Worm (Caenorhabditis elegans) whole organism, young adult: ENCODE results near the gene fbxb-77.
"Not testable (repeated sequence)": the region's sequence is repeated elsewhere in the genome, so short reads cannot be mapped to it uniquely, and the experiment has no call there.

Source experiments
- B0019.2 ChIP-seq: fragments of 200-800 bp; sonication (Bioruptor generic); conservative IDR thresholded peaks from 2 replicates; pipeline ENCODE4 v1.3.6; 2022; ENCODE audit warnings: missing genetic modification reagents, missing genetic modification characterization, missing compliant biosample characterization
- B0261.1 ChIP-seq: sonication (generic microtip); optimal IDR thresholded peaks from 2 replicates; lab custom pipeline; 2016; ENCODE audit warnings: mild to moderate bottlenecking, missing genetic modification characterization, moderate library complexity, missing compliant biosample characterization
- B0336.3 ChIP-seq: fragments of 200-800 bp; sonication (Bioruptor generic); IDR thresholded peaks from 2 replicates; pipeline ENCODE4 v1.3.6; 2022; ENCODE audit warnings: missing genetic modification characterization, missing compliant biosample characterization
- D2030.7 ChIP-seq: fragments of 200-800 bp; sonication (Bioruptor generic); IDR thresholded peaks from 2 replicates; pipeline ENCODE4 v1.3.6; 2022; ENCODE audit warnings: missing genetic modification reagents, missing genetic modification characterization, missing compliant biosample characterization
- F33H1.4 ChIP-seq: fragments of 200-800 bp; sonication (Bioruptor generic); IDR thresholded peaks from 2 replicates; pipeline ENCODE4 v1.3.6; 2022; ENCODE audit warnings: missing genetic modification reagents, missing genetic modification characterization, missing compliant biosample characterization
- F39B2.1 ChIP-seq: fragments of 200-800 bp; sonication (Bioruptor generic); IDR thresholded peaks from 2 replicates; pipeline ENCODE4 v1.3.6; 2022; ENCODE audit warnings: missing genetic modification reagents, missing genetic modification characterization, missing compliant biosample characterization
- F57C9.4 ChIP-seq: sonication (generic microtip); optimal IDR thresholded peaks from 2 replicates; lab custom pipeline; 2017; ENCODE audit warnings: mild to moderate bottlenecking, missing genetic modification characterization, missing compliant biosample characterization
- K11D2.4 ChIP-seq: fragments of 200-800 bp; sonication (Bioruptor generic); IDR thresholded peaks from 2 replicates; pipeline ENCODE4 v1.3.6; 2022; ENCODE audit warnings: missing genetic modification reagents, missing genetic modification characterization, missing compliant biosample characterization
- K12H6.12 ChIP-seq: fragments of 200-800 bp; sonication (Bioruptor generic); optimal IDR thresholded peaks from 2 replicates; lab custom pipeline; 2018; ENCODE audit warnings: mild to moderate bottlenecking, missing genetic modification characterization, missing compliant biosample characterization
- T07F8.4 ChIP-seq: sonication (generic microtip); optimal IDR thresholded peaks from 2 replicates; lab custom pipeline; 2016; ENCODE audit warnings: mild to moderate bottlenecking, missing genetic modification characterization, moderate library complexity, missing compliant biosample characterization
- Y53G8AR.9 ChIP-seq: fragments of 200-800 bp; sonication (Bioruptor generic); conservative IDR thresholded peaks from 2 replicates; pipeline ENCODE4 v1.3.6; 2022; ENCODE audit warnings: missing genetic modification reagents, missing genetic modification characterization, missing compliant biosample characterization
- Y67H2A.10 ChIP-seq: fragments of 200-800 bp; sonication (Bioruptor generic); conservative IDR thresholded peaks from 2 replicates; pipeline ENCODE4 v1.3.6; 2022; ENCODE audit warnings: missing genetic modification reagents, missing genetic modification characterization, missing compliant biosample characterization
- Y79H2A.3 ChIP-seq: fragments of 200-800 bp; sonication (Bioruptor generic); conservative IDR thresholded peaks from 2 replicates; pipeline ENCODE4 v1.3.6; 2022; ENCODE audit warnings: missing genetic modification reagents, missing genetic modification characterization, missing compliant biosample characterization
- athp-1 ChIP-seq: sonication (generic microtip); optimal IDR thresholded peaks from 2 replicates; lab custom pipeline; 2017; ENCODE audit warnings: mild to moderate bottlenecking, missing genetic modification characterization, missing compliant biosample characterization
- attf-5 ChIP-seq: fragments of 200-800 bp; sonication (Bioruptor generic); optimal IDR thresholded peaks from 2 replicates; lab custom pipeline; 2018; ENCODE audit warnings: mild to moderate bottlenecking, missing genetic modification characterization, missing compliant biosample characterization
- cebp-1 ChIP-seq, 2 experiments: fragments of 200-800 bp in 1 of 2; sonication (Bioruptor generic) in 1 of 2; sonication (generic microtip) in 1 of 2; IDR thresholded peaks in 1 of 2; optimal IDR thresholded peaks in 1 of 2; 2 replicates each; pipeline versions ENCODE4 v1.3.6 to Lab custom; 2017 to 2022; ENCODE audit warnings: missing compliant biosample characterization in 2 of 2, missing genetic modification characterization in 2 of 2, mild to moderate bottlenecking in 1 of 2, missing genetic modification reagents in 1 of 2, moderate library complexity in 1 of 2
- ceh-40 ChIP-seq: fragments of 200-800 bp; sonication (Bioruptor generic); IDR thresholded peaks from 2 replicates; pipeline ENCODE4 v1.3.6; 2022; ENCODE audit warnings: missing genetic modification characterization, missing compliant biosample characterization
- ceh-58 ChIP-seq: fragments of 200-800 bp; sonication (Bioruptor generic); IDR thresholded peaks from 2 replicates; pipeline ENCODE4 v1.3.6; 2022; ENCODE audit warnings: missing genetic modification characterization, missing compliant biosample characterization
- die-1 ChIP-seq: sonication (generic microtip); optimal IDR thresholded peaks from 2 replicates; lab custom pipeline; 2016; ENCODE audit warnings: missing genotype, mild to moderate bottlenecking, missing genetic modification characterization, missing compliant biosample characterization
- dox-1 ChIP-seq: fragments of 200-800 bp; sonication (Bioruptor generic); IDR thresholded peaks from 2 replicates; pipeline ENCODE4 v1.3.6; 2022; ENCODE audit warnings: missing genetic modification reagents, missing genetic modification characterization, missing compliant biosample characterization
- egl-18 ChIP-seq: fragments of 200-800 bp; sonication (Bioruptor generic); IDR thresholded peaks from 2 replicates; pipeline ENCODE4 v1.3.6; 2022; ENCODE audit warnings: missing genetic modification reagents, missing genetic modification characterization, missing compliant biosample characterization
- egl-44 ChIP-seq: fragments of 200-800 bp; sonication (Bioruptor generic); IDR thresholded peaks from 2 replicates; pipeline ENCODE4 v1.3.6; 2022; ENCODE audit warnings: missing genetic modification reagents, missing genetic modification characterization, missing compliant biosample characterization
- ets-4 ChIP-seq: fragments of 200-800 bp; sonication (Bioruptor generic); optimal IDR thresholded peaks from 2 replicates; lab custom pipeline; 2018; ENCODE audit warnings: mild to moderate bottlenecking, missing genetic modification characterization, missing compliant biosample characterization
- him-1 ChIP-seq: sonication (generic microtip); optimal IDR thresholded peaks from 2 replicates; lab custom pipeline; 2016; ENCODE audit warnings: missing genotype, missing genetic modification reagents, missing genetic modification characterization, missing compliant biosample characterization
- hmg-20 ChIP-seq: fragments of 200-800 bp; sonication (Bioruptor generic); IDR thresholded peaks from 2 replicates; pipeline ENCODE4 v1.3.6; 2022; ENCODE audit warnings: missing genetic modification reagents, missing genetic modification characterization, missing compliant biosample characterization
- hsf-1 ChIP-seq: fragments of 200-800 bp; sonication (Bioruptor generic); IDR thresholded peaks from 2 replicates; pipeline ENCODE4 v1.3.6; 2022; ENCODE audit warnings: missing genetic modification reagents, missing genetic modification characterization, missing compliant biosample characterization
- lag-1 ChIP-seq: fragments of 200-800 bp; sonication (Bioruptor generic); IDR thresholded peaks from 2 replicates; pipeline ENCODE4 v1.3.6; 2022; ENCODE audit warnings: missing genetic modification reagents, missing genetic modification characterization, missing compliant biosample characterization
- let-526 ChIP-seq: fragments of 200-800 bp; sonication (Bioruptor generic); IDR thresholded peaks from 2 replicates; pipeline ENCODE4 v1.3.6; 2022; ENCODE audit warnings: missing genetic modification reagents, missing genetic modification characterization, missing compliant biosample characterization
- let-607 ChIP-seq, 2 experiments: fragments of 200-800 bp in 1 of 2; sonication (Bioruptor generic) in 1 of 2; sonication (generic microtip) in 1 of 2; optimal IDR thresholded peaks; 2 replicates each; lab custom pipeline; 2016 to 2018; ENCODE audit warnings: mild to moderate bottlenecking in 2 of 2, missing compliant biosample characterization in 2 of 2, missing genetic modification characterization in 2 of 2, moderate library complexity in 2 of 2, missing genotype in 1 of 2
- lin-40 ChIP-seq: sonication (generic microtip); optimal IDR thresholded peaks from 2 replicates; lab custom pipeline; 2016; ENCODE audit warnings: missing genetic modification characterization, mild to moderate bottlenecking, missing compliant biosample characterization, missing genotype, missing genetic modification reagents
- lin-54 ChIP-seq: fragments of 200-800 bp; sonication (Bioruptor generic); optimal IDR thresholded peaks from 2 replicates; lab custom pipeline; 2018; ENCODE audit warnings: mild to moderate bottlenecking, missing genetic modification characterization, missing compliant biosample characterization
- madf-10 ChIP-seq: sonication (generic microtip); optimal IDR thresholded peaks from 2 replicates; lab custom pipeline; 2016; ENCODE audit warnings: mild to moderate bottlenecking, missing genetic modification characterization, missing compliant biosample characterization
- madf-3 ChIP-seq: fragments of 200-800 bp; sonication (Bioruptor generic); IDR thresholded peaks from 2 replicates; pipeline ENCODE4 v1.3.6; 2022; ENCODE audit warnings: missing genetic modification reagents, missing genetic modification characterization, missing compliant biosample characterization
- madf-8 ChIP-seq: fragments of 200-800 bp; sonication (Bioruptor generic); conservative IDR thresholded peaks from 2 replicates; pipeline ENCODE4 v1.3.6; 2022; ENCODE audit warnings: missing genetic modification reagents, missing genetic modification characterization, missing compliant biosample characterization
- mcd-1 ChIP-seq: fragments of 200-800 bp; sonication (Bioruptor generic); IDR thresholded peaks from 2 replicates; pipeline ENCODE4 v1.3.6; 2022; ENCODE audit warnings: missing genetic modification reagents, missing genetic modification characterization, missing compliant biosample characterization
- nhr-80 ChIP-seq: sonication (generic microtip); optimal IDR thresholded peaks from 2 replicates; lab custom pipeline; 2016; ENCODE audit warnings: missing genetic modification characterization, missing compliant biosample characterization
- nhr-90 ChIP-seq: sonication (generic microtip); optimal IDR thresholded peaks from 2 replicates; lab custom pipeline; 2016; ENCODE audit warnings: missing genotype, mild to moderate bottlenecking, missing genetic modification characterization, missing compliant biosample characterization
- repo-1 ChIP-seq: sonication (generic microtip); optimal IDR thresholded peaks from 2 replicates; lab custom pipeline; 2017; ENCODE audit warnings: mild to moderate bottlenecking, missing genetic modification characterization, missing compliant biosample characterization
- sea-2 ChIP-seq: fragments of 200-800 bp; sonication (Bioruptor generic); IDR thresholded peaks from 2 replicates; pipeline ENCODE4 v1.3.6; 2022; ENCODE audit warnings: missing genetic modification characterization, missing compliant biosample characterization
- snpc-4 ChIP-seq, 5 experiments: fragments of 150-350 bp in 1 of 5; sonication (generic microtip) in 4 of 5; optimal IDR thresholded peaks; 2 replicates each; lab custom pipeline; 2014 to 2018; ENCODE audit warnings: missing genetic modification characterization in 5 of 5, missing biosample characterization in 3 of 5, antibody characterized with exemption in 2 of 5, mild to moderate bottlenecking in 2 of 5, missing compliant biosample characterization in 2 of 5, missing genotype in 2 of 5, moderate library complexity in 2 of 5, missing genetic modification reagents in 1 of 5
- somi-1 ChIP-seq: fragments of 200-800 bp; sonication (Bioruptor generic); optimal IDR thresholded peaks from 2 replicates; lab custom pipeline; 2018; ENCODE audit warnings: mild to moderate bottlenecking, missing genetic modification characterization, missing compliant biosample characterization
- tlf-1 ChIP-seq: fragments of 200-800 bp; sonication (Bioruptor generic); optimal IDR thresholded peaks from 2 replicates; lab custom pipeline; 2018; ENCODE audit warnings: mild to moderate bottlenecking, missing genetic modification characterization, missing compliant biosample characterization
- ztf-18 ChIP-seq: sonication (generic microtip); optimal IDR thresholded peaks from 2 replicates; lab custom pipeline; 2016; ENCODE audit warnings: missing genotype, mild to moderate bottlenecking, missing genetic modification characterization, missing compliant biosample characterization
- ztf-22 ChIP-seq: fragments of 200-800 bp; sonication (Bioruptor generic); optimal IDR thresholded peaks from 2 replicates; lab custom pipeline; 2018; ENCODE audit warnings: mild to moderate bottlenecking, missing genetic modification characterization, moderate library complexity, missing compliant biosample characterization
- ztf-25 ChIP-seq: fragments of 200-800 bp; sonication (Bioruptor generic); IDR thresholded peaks from 2 replicates; pipeline ENCODE4 v1.3.6; 2022; ENCODE audit warnings: missing genetic modification reagents, missing genetic modification characterization, missing compliant biosample characterization
- ztf-26 ChIP-seq: sonication (generic microtip); optimal IDR thresholded peaks from 2 replicates; lab custom pipeline; 2017; ENCODE audit warnings: missing genetic modification characterization, missing compliant biosample characterization
- ztf-28 ChIP-seq: fragments of 200-800 bp; sonication (Bioruptor generic); IDR thresholded peaks from 2 replicates; pipeline ENCODE4 v1.3.6; 2022; ENCODE audit warnings: missing genetic modification reagents, missing genetic modification characterization, missing compliant biosample characterization

The fbxb-77 gene

ce11 chrIV:4725478-4725920 lies 30.5 kb downstream of the fbxb-77 start (continued):
- TF ChIP-seq cebp-1 (GFP tag; IDR thresholded peaks at IDR 0.05; lab: Robert Waterston, UW) (peak; percentile 97), cebp-1 (tag; optimal IDR thresholded peaks at IDR 0.05; lab: Kevin White, UChicago) (peak; percentile 91), T07F8.4 (tag; lab: Kevin White, UChicago) (peak; percentile 39), him-1 (tag; lab: Kevin White, UChicago) (peak; percentile 17), F39B2.1 (GFP tag; lab: Robert Waterston, UW) (peak; percentile 96), mcd-1 (peak; percentile 100), somi-1 (peak; percentile 94), B0336.3 (peak; percentile 92), F57C9.4 (peak; percentile 33), Y67H2A.10 (GFP tag; lab: Robert Waterston, UW) (peak; percentile 97), B0019.2 (GFP tag; lab: Robert Waterston, UW) (peak; percentile 95), lin-54 (GFP tag; lab: Kevin White, UChicago) (peak; percentile 79), K12H6.12 (tag; lab: Kevin White, UChicago) (peak; percentile 75), hmg-20 (peak; percentile 97), ceh-40 (GFP tag; lab: Robert Waterston, UW) (peak; percentile 93), lag-1 (GFP tag; lab: Robert Waterston, UW) (peak; percentile 100), ets-4 (peak; percentile 23), athp-1 (tag; lab: Kevin White, UChicago) (peak; percentile 52), let-526 (GFP tag; lab: Robert Waterston, UW) (peak; percentile 100), B0261.1 (tag; lab: Kevin White, UChicago) (peak; percentile 19), ztf-28 (peak; percentile 99), snpc-4 (tag; optimal IDR thresholded peaks at IDR 0.05; lab: Kevin White, UChicago) (peak in 2 of 4 experiments; percentile 74 to 78), nhr-90 (tag; lab: Kevin White, UChicago) (peak; percentile 69), madf-10 (tag; lab: Kevin White, UChicago) (peak; percentile 80), ztf-25 (GFP tag; lab: Robert Waterston, UW) (peak; percentile 98), Y79H2A.3 (GFP tag; lab: Robert Waterston, UW) (peak; percentile 95), attf-5 (GFP tag; lab: Kevin White, UChicago) (peak; percentile 90), ceh-58 (GFP tag; lab: Robert Waterston, UW) (0 out of 2 replicates have a peak, but pooled peaks have one; percentile 87), Y53G8AR.9 (GFP tag; lab: Robert Waterston, UW) (peak; percentile 100), madf-8 (GFP tag; lab: Robert Waterston, UW) (peak; percentile 89), madf-3 (GFP tag; lab: Robert Waterston, UW) (peak; percentile 98), tlf-1 (GFP tag; lab: Kevin White, UChicago) (peak; percentile 95), sea-2 (peak; percentile 99), repo-1 (tag; lab: Kevin White, UChicago) (peak; percentile 72), ztf-22 (GFP tag; lab: Kevin White, UChicago) (peak; percentile 33), nhr-80 (peak; percentile 74), egl-18 (peak; percentile 100), let-607 (tag; optimal IDR thresholded peaks at IDR 0.05; lab: Kevin White, UChicago) (peak; percentile 24 to 95), F33H1.4 (GFP tag; lab: Robert Waterston, UW) (peak; percentile 97), die-1 (tag; lab: Kevin White, UChicago) (peak; percentile 6), ztf-26 (tag; lab: Kevin White, UChicago) (peak; percentile 94), ztf-18 (tag; lab: Kevin White, UChicago) (peak; percentile 83), D2030.7 (peak; percentile 91), K11D2.4 (GFP tag; lab: Robert Waterston, UW) (peak; percentile 100), lin-40 (tag; lab: Kevin White, UChicago) (peak; percentile 95), egl-44 (GFP tag; lab: Robert Waterston, UW) (peak; percentile 98), dox-1 (peak; percentile 100), hsf-1 (GFP tag; lab: Robert Waterston, UW) (peak; percentile 95)
- not testable (repeated sequence) for TF ChIP-seq snpc-4 (GFP tag; optimal IDR thresholded peaks at IDR 0.05; lab: Kevin White, UChicago)
